Worm (Caenorhabditis elegans): ENCODE results near the gene wrn-1.

DNA sequence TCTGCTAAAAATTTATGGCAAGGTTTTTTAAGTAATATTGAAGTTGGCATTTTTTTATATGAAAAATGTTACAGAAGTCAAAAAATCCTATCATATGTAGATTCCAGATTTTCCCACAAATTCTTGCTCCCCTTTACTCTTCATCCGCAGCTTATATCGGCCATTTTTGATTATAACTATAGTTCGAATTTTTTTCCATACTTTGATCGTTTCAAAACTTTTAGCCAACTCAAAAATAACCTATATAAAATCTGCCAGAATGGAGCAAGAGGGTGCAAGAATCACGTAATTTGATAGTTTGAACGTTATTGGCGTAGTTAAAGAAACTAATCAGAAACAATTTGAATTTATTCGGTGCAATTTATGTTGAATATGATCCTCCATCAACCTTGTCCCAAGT, 30.8 kb upstream of the wrn-1 start:
- TF ChIP-seq lin-39 (tag; optimal IDR thresholded peaks at IDR 0.05) (no peak), nhr-11 (tag; optimal IDR thresholded peaks at IDR 0.05) (no peak), mep-1 (tag; optimal IDR thresholded peaks at IDR 0.05) (no peak)

Data from whole organism, L4 larva.